Worm (Caenorhabditis elegans): ENCODE results near the gene K11D12.8.

K11D12.8 gene

DNA sequence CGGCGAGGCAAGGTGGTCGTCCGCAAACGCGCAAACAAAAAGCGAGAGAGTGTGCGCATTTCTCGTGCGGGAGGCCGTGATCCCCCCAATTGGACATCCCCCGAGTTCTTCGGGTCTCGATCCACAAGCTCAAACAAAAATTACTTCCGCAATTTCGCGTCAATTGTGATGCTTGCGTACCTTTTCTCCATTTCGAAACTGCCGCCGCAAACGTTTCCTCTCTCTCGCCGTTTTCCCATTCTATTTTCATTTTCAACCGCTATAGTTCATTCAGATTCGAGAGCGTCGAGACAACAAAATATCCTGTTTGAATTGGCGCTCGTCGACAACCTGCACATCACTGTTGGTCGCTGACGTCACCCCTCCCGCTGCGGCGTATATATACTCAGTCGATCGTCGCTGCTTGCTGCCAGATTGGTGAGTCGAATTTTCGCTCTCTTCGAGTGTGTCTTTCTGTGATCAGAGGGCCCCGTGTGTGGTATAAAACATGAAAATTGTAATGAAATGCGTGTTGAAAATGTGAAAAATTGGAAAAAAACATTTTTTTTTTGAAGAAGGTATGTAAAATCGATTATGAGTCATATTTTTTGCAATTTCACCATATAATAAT lies 8.6 kb upstream of the K11D12.8 start, which contains the start of the genes pqn-51 and K11D12.14 (continued):
- TF ChIP-seq sdz-38 (tag; optimal IDR thresholded peaks at IDR 0.05), result no peak
- TF ChIP-seq mxl-1 (tag; optimal IDR thresholded peaks at IDR 0.05), result no peak
- TF ChIP-seq madf-3 (GFP tag; IDR thresholded peaks at IDR 0.05), result 0 out of 2 replicates have a peak, but pooled peaks have one; percentile 64
- TF ChIP-seq ceh-27 (GFP tag; optimal IDR thresholded peaks at IDR 0.05), result peak; percentile 71
- no peak for TF ChIP-seq fkh-3 (tag; optimal IDR thresholded peaks at IDR 0.05)
- TF ChIP-seq ceh-40 (GFP tag; IDR thresholded peaks at IDR 0.05), result no peak
- TF ChIP-seq K12H6.12 (tag; optimal IDR thresholded peaks at IDR 0.05), result peak; percentile 89
- no peak for TF ChIP-seq sptf-2 (GFP tag; optimal IDR thresholded peaks at IDR 0.05)
- peak; percentile 86 for TF ChIP-seq madf-6 (GFP tag; IDR thresholded peaks at IDR 0.05)
- TF ChIP-seq nfya-2 (GFP tag; IDR thresholded peaks at IDR 0.05), result no peak
- TF ChIP-seq ceh-91 (GFP tag; IDR thresholded peaks at IDR 0.05), result peak; percentile 64
- TF ChIP-seq pha-4 (tag; optimal IDR thresholded peaks at IDR 0.05), result peak; percentile 51
- peak; percentile 94 for TF ChIP-seq attf-5 (GFP tag; optimal IDR thresholded peaks at IDR 0.05)
- TF ChIP-seq bed-2 (GFP tag; IDR thresholded peaks at IDR 0.05), result peak; percentile 87
- peak; percentile 72 for TF ChIP-seq egrh-3 (GFP tag; IDR thresholded peaks at IDR 0.05)
- no peak for TF ChIP-seq repo-1 (tag; optimal IDR thresholded peaks at IDR 0.05)
- TF ChIP-seq chd-7 (tag; optimal IDR thresholded peaks at IDR 0.05), result no peak
- TF ChIP-seq lin-40 (tag; optimal IDR thresholded peaks at IDR 0.05), result peak; percentile 95
- no peak for TF ChIP-seq ceh-79 (tag; optimal IDR thresholded peaks at IDR 0.05)
- 0 out of 2 replicates have a peak, but pooled peaks have one; percentile 35 for TF ChIP-seq ztf-25 (GFP tag; IDR thresholded peaks at IDR 0.05)
- peak; percentile 90 for TF ChIP-seq D2030.7 (GFP tag; IDR thresholded peaks at IDR 0.05)
- TF ChIP-seq ztf-22 (GFP tag; optimal IDR thresholded peaks at IDR 0.05), result no peak
- TF ChIP-seq nhr-120 (GFP tag; IDR thresholded peaks at IDR 0.05), result no peak
- peak; percentile 85 for TF ChIP-seq madf-10 (tag; optimal IDR thresholded peaks at IDR 0.05)
- TF ChIP-seq gei-17 (GFP tag; optimal IDR thresholded peaks at IDR 0.05), result peak; percentile 72
- 0 out of 2 replicates have a peak, but pooled peaks have one; percentile 35 for TF ChIP-seq ztf-28 (GFP tag; IDR thresholded peaks at IDR 0.05)
- TF ChIP-seq efl-1 (GFP tag; optimal IDR thresholded peaks at IDR 0.05), result peak; percentile 44
- TF ChIP-seq ets-4 (GFP tag; optimal IDR thresholded peaks at IDR 0.05), result peak; percentile 57
- peak; percentile 52 for TF ChIP-seq dpl-1 (GFP tag; optimal IDR thresholded peaks at IDR 0.05)
- TF ChIP-seq snpc-1.1 (tag; optimal IDR thresholded peaks at IDR 0.05; ENCODE audit: insufficient read depth), result no peak
- TF ChIP-seq F55B11.4 (tag; optimal IDR thresholded peaks at IDR 0.05; ENCODE audit: borderline replicate concordance, insufficient read depth), result no peak
- TF ChIP-seq Y67H2A.10 (GFP tag; conservative IDR thresholded peaks at IDR 0.05), result 0 out of 2 replicates have a peak, but pooled peaks have one; percentile 7
- peak; percentile 68; the same call in 1 of the 2 replicates for TF ChIP-seq madf-8 (GFP tag; conservative IDR thresholded peaks at IDR 0.05)
- peak; percentile 76; the same call in 1 of the 2 replicates for TF ChIP-seq egl-44 (GFP tag; IDR thresholded peaks at IDR 0.05)
- TF ChIP-seq ztf-6 (GFP tag; IDR thresholded peaks at IDR 0.05), result 0 out of 2 replicates have a peak, but pooled peaks have one; percentile 50
- TF ChIP-seq Y53G8AR.9 (GFP tag; conservative IDR thresholded peaks at IDR 0.05), result peak; percentile 88
- TF ChIP-seq zfh-2 (GFP tag; conservative IDR thresholded peaks at IDR 0.05), result peak; percentile 93
- peak; percentile 74 for TF ChIP-seq attf-6 (GFP tag; IDR thresholded peaks at IDR 0.05)
- TF ChIP-seq Y56A3A.18 (GFP tag; IDR thresholded peaks at IDR 0.05), result peak; percentile 89; the same call in 1 of the 2 replicates
- TF ChIP-seq B0336.3 (GFP tag; IDR thresholded peaks at IDR 0.05), result no peak
- peak; percentile 93 for TF ChIP-seq ztf-18 (tag; optimal IDR thresholded peaks at IDR 0.05)
- TF ChIP-seq F23B12.7 (tag; optimal IDR thresholded peaks at IDR 0.05; ENCODE audit: insufficient read depth), result peak; percentile 43
- no peak for TF ChIP-seq T07F8.4 (tag; optimal IDR thresholded peaks at IDR 0.05)
- no peak for TF ChIP-seq aptf-2 (GFP tag; conservative IDR thresholded peaks at IDR 0.05)
- peak; percentile 73 for TF ChIP-seq F33H1.4 (GFP tag; IDR thresholded peaks at IDR 0.05)
- peak; percentile 71 for TF ChIP-seq athp-1 (tag; optimal IDR thresholded peaks at IDR 0.05)
- TF ChIP-seq ekl-4 (GFP tag; IDR thresholded peaks at IDR 0.05), result peak; percentile 96
- TF ChIP-seq hmg-20 (GFP tag; IDR thresholded peaks at IDR 0.05), result peak; percentile 59; the same call in 1 of the 2 replicates

All from whole organism, young adult.